Worm (Caenorhabditis elegans) whole organism, L2 larva: Measurements from ENCODE around the gene mig-6.

Experiments used
- C34F6.9 ChIP-seq: fragments of 150-350 bp; optimal IDR thresholded peaks from 2 replicates; lab custom pipeline; 2014; ENCODE audit warnings: missing biosample characterization, missing genetic modification characterization
- F13H6.1 ChIP-seq: sonication (generic microtip); optimal IDR thresholded peaks from 2 replicates; lab custom pipeline; 2016; ENCODE audit warnings: missing genetic modification characterization, missing compliant biosample characterization
- R02D3.7 ChIP-seq: fragments of 150-350 bp; optimal IDR thresholded peaks from 2 replicates; lab custom pipeline; 2014; ENCODE audit warnings: missing biosample characterization, missing genetic modification characterization
- Y55F3AM.14 ChIP-seq: fragments of 200-800 bp; sonication (Bioruptor generic); optimal IDR thresholded peaks from 2 replicates; lab custom pipeline; 2018; ENCODE audit warnings: mild to moderate bottlenecking, missing genetic modification characterization, missing compliant biosample characterization
- ZK546.5 ChIP-seq: sonication (generic microtip); optimal IDR thresholded peaks from 2 replicates; lab custom pipeline; 2017; ENCODE audit warnings: missing biosample characterization, missing genetic modification characterization
- alr-1 ChIP-seq: fragments of 150-350 bp; optimal IDR thresholded peaks from 2 replicates; lab custom pipeline; 2014; ENCODE audit warnings: missing biosample characterization, missing genetic modification characterization
- aly-2 ChIP-seq: fragments of 150-350 bp; optimal IDR thresholded peaks from 2 replicates; lab custom pipeline; 2014; ENCODE audit warnings: missing biosample characterization, missing genetic modification characterization
- ama-1 ChIP-seq: fragments of 150-350 bp; optimal IDR thresholded peaks from 2 replicates; lab custom pipeline; 2018; ENCODE audit warnings: inconsistent platforms
- blmp-1 ChIP-seq: sonication (generic microtip); optimal IDR thresholded peaks from 2 replicates; lab custom pipeline; 2017; ENCODE audit warnings: missing genetic modification characterization, mild to moderate bottlenecking, missing compliant biosample characterization, antibody characterized with exemption, moderate library complexity; ENCODE audit not compliant: insufficient read depth
- ceh-16 ChIP-seq: fragments of 150-350 bp; optimal IDR thresholded peaks from 2 replicates; lab custom pipeline; 2014; ENCODE audit warnings: missing biosample characterization, missing genetic modification characterization
- crh-2 ChIP-seq: sonication (generic microtip); optimal IDR thresholded peaks from 2 replicates; lab custom pipeline; 2017; ENCODE audit warnings: missing biosample characterization, missing genetic modification characterization
- egl-27 ChIP-seq: sonication (generic microtip); optimal IDR thresholded peaks from 3 replicates; lab custom pipeline; 2017; ENCODE audit warnings: missing biosample characterization, missing genetic modification reagents, missing genetic modification characterization
- elt-1 ChIP-seq: fragments of 150-350 bp; optimal IDR thresholded peaks from 2 replicates; lab custom pipeline; 2014; ENCODE audit warnings: missing biosample characterization, missing genetic modification characterization
- elt-3 ChIP-seq: sonication (generic microtip); optimal IDR thresholded peaks from 2 replicates; lab custom pipeline; 2017; ENCODE audit warnings: missing biosample characterization, missing genetic modification characterization
- fos-1 ChIP-seq: fragments of 150-350 bp; optimal IDR thresholded peaks from 2 replicates; lab custom pipeline; 2014; ENCODE audit warnings: missing biosample characterization, missing genetic modification characterization
- gmeb-1 ChIP-seq: fragments of 150-350 bp; optimal IDR thresholded peaks from 2 replicates; lab custom pipeline; 2014; ENCODE audit warnings: missing biosample characterization, missing genetic modification characterization
- lin-11 ChIP-seq: fragments of 150-350 bp; sonication (generic microtip); optimal IDR thresholded peaks from 2 replicates; lab custom pipeline; 2014; ENCODE audit warnings: missing biosample characterization, missing genetic modification characterization, inconsistent platforms, mixed read lengths
- lin-13 ChIP-seq: fragments of 150-350 bp; optimal IDR thresholded peaks from 2 replicates; lab custom pipeline; 2014; ENCODE audit warnings: missing biosample characterization, missing genetic modification reagents, missing genetic modification characterization
- lin-39 ChIP-seq: fragments of 150-350 bp; optimal IDR thresholded peaks from 2 replicates; lab custom pipeline; 2014; ENCODE audit warnings: missing biosample characterization, missing genetic modification reagents, missing genetic modification characterization
- lsy-2 ChIP-seq, 2 experiments: fragments of 150-350 bp in 1 of 2; sonication (generic microtip) in 1 of 2; optimal IDR thresholded peaks; 2 replicates each; lab custom pipeline; 2014 to 2017; ENCODE audit warnings: missing biosample characterization in 2 of 2, missing genetic modification characterization in 2 of 2
- mab-5 ChIP-seq: fragments of 150-350 bp; optimal IDR thresholded peaks from 2 replicates; lab custom pipeline; 2014; ENCODE audit warnings: missing biosample characterization, missing genetic modification characterization
- mbf-1 ChIP-seq: sonication (generic microtip); optimal IDR thresholded peaks from 2 replicates; lab custom pipeline; 2017; ENCODE audit warnings: missing biosample characterization, missing genetic modification characterization
- mdl-1 ChIP-seq, 2 experiments: fragments of 150-350 bp in 1 of 2; sonication (generic microtip) in 1 of 2; optimal IDR thresholded peaks; 2 replicates each; lab custom pipeline; 2017; ENCODE audit warnings: missing biosample characterization in 2 of 2, missing genetic modification characterization in 2 of 2
- nhr-10 ChIP-seq: sonication (generic microtip); optimal IDR thresholded peaks from 2 replicates; lab custom pipeline; 2017; ENCODE audit warnings: missing biosample characterization, missing genetic modification characterization
- nhr-11 ChIP-seq: fragments of 150-350 bp; optimal IDR thresholded peaks from 2 replicates; lab custom pipeline; 2014; ENCODE audit warnings: missing biosample characterization, missing genetic modification characterization
- nhr-12 ChIP-seq: fragments of 150-350 bp; optimal IDR thresholded peaks from 2 replicates; lab custom pipeline; 2014; ENCODE audit warnings: missing biosample characterization, missing genetic modification characterization
- nhr-129 ChIP-seq: fragments of 150-350 bp; optimal IDR thresholded peaks from 2 replicates; lab custom pipeline; 2014; ENCODE audit warnings: missing biosample characterization, missing genetic modification characterization
- nhr-23 ChIP-seq: fragments of 150-350 bp; optimal IDR thresholded peaks from 2 replicates; lab custom pipeline; 2014; ENCODE audit warnings: missing biosample characterization, missing genetic modification reagents, missing genetic modification characterization
- nhr-237 ChIP-seq: fragments of 150-350 bp; optimal IDR thresholded peaks from 2 replicates; lab custom pipeline; 2014; ENCODE audit warnings: missing biosample characterization, missing genetic modification characterization
- sem-4 ChIP-seq: fragments of 150-350 bp; optimal IDR thresholded peaks from 2 replicates; lab custom pipeline; 2014; ENCODE audit warnings: missing biosample characterization, missing genetic modification reagents, missing genetic modification characterization
- skn-1 ChIP-seq: sonication (generic microtip); optimal IDR thresholded peaks from 2 replicates; lab custom pipeline; 2017; ENCODE audit warnings: missing biosample characterization, missing genetic modification characterization
- snpc-4 ChIP-seq: fragments of 150-350 bp; optimal IDR thresholded peaks from 2 replicates; lab custom pipeline; 2014; ENCODE audit warnings: missing biosample characterization, missing genetic modification characterization
- unc-39 ChIP-seq: fragments of 150-350 bp; optimal IDR thresholded peaks from 2 replicates; lab custom pipeline; 2014; ENCODE audit warnings: missing biosample characterization, missing genetic modification characterization
- unc-62 ChIP-seq: fragments of 150-350 bp; optimal IDR thresholded peaks from 2 replicates; lab custom pipeline; 2014; ENCODE audit warnings: missing biosample characterization, missing genetic modification reagents, missing genetic modification characterization
- zag-1 ChIP-seq: fragments of 150-350 bp; optimal IDR thresholded peaks from 2 replicates; lab custom pipeline; 2014; ENCODE audit warnings: missing biosample characterization, missing genetic modification characterization
- ztf-1 ChIP-seq: fragments of 200-800 bp; sonication (Bioruptor generic); conservative IDR thresholded peaks from 2 replicates; pipeline ENCODE4 v1.3.6; 2022; ENCODE audit warnings: missing genetic modification characterization, missing compliant biosample characterization
- ztf-11 ChIP-seq: sonication (generic microtip); optimal IDR thresholded peaks from 2 replicates; lab custom pipeline; 2017; ENCODE audit warnings: missing biosample characterization, missing genetic modification characterization
- ztf-4 ChIP-seq: fragments of 150-350 bp; optimal IDR thresholded peaks from 2 replicates; lab custom pipeline; 2014; ENCODE audit warnings: missing biosample characterization, missing genetic modification characterization

The mig-6 gene

ce11 chrV:7839485-7839884 is 12.5 kb downstream of the mig-6 start, which contains the start of gene C37C3.12:
TSS of gene C37C3.12 (minus strand) at chrV:7839585.
- TF ChIP-seq zag-1 (tag; lab: Kevin White, UChicago) (no peak), skn-1 (tag; lab: Kevin White, UChicago) (no peak)

- TF ChIP-seq ZK546.5 (tag; lab: Kevin White, UChicago) (no peak), nhr-23 (no peak), fos-1 (tag; lab: Kevin White, UChicago) (no peak), C34F6.9 (tag; lab: Kevin White, UChicago) (no peak), snpc-4 (tag; lab: Kevin White, UChicago) (no peak), nhr-12 (tag; lab: Kevin White, UChicago) (no peak), gmeb-1 (tag; lab: Kevin White, UChicago) (no peak), Y55F3AM.14 (GFP tag; lab: Kevin White, UChicago) (no peak), sem-4 (no peak), ama-1 (lab: Kevin White, UChicago) (no peak), aly-2 (tag; lab: Kevin White, UChicago) (no peak), lsy-2 (tag; optimal IDR thresholded peaks at IDR 0.05; lab: Kevin White, UChicago) (no peak), egl-27 (tag; lab: Kevin White, UChicago) (no peak), unc-62 (GFP tag; lab: Kevin White, UChicago) (no peak), elt-1 (tag; lab: Kevin White, UChicago) (no peak), nhr-129 (tag; lab: Kevin White, UChicago) (no peak), lin-39 (no peak), ceh-16 (tag; lab: Kevin White, UChicago) (no peak)
- TF ChIP-seq, all 48 proteins: peak for 0
Measured at ce11 chrV:7842228-7842627, 15.2 kb downstream of the mig-6 start, which contains the start of gene grd-8. TSS of gene grd-8 (plus strand) at chrV:7842528.

- TF ChIP-seq nhr-10 (tag; lab: Kevin White, UChicago) (no peak), nhr-237 (tag; lab: Kevin White, UChicago) (no peak), ztf-1 (GFP tag; lab: Robert Waterston, UW) (no peak), nhr-129 (tag; lab: Kevin White, UChicago) (no peak), alr-1 (tag; lab: Kevin White, UChicago) (no peak), elt-3 (tag; lab: Kevin White, UChicago) (no peak), gmeb-1 (tag; lab: Kevin White, UChicago) (no peak), crh-2 (tag; lab: Kevin White, UChicago) (no peak), R02D3.7 (tag; lab: Kevin White, UChicago) (no peak), blmp-1 (no peak), ztf-4 (tag; lab: Kevin White, UChicago) (no peak), ZK546.5 (tag; lab: Kevin White, UChicago) (no peak), mbf-1 (tag; lab: Kevin White, UChicago) (no peak), nhr-11 (tag; lab: Kevin White, UChicago) (no peak), lin-11 (tag; lab: Kevin White, UChicago) (no peak), ceh-16 (tag; lab: Kevin White, UChicago) (no peak), Y55F3AM.14 (GFP tag; lab: Kevin White, UChicago) (no peak), ztf-11 (tag; lab: Kevin White, UChicago) (no peak), nhr-12 (tag; lab: Kevin White, UChicago) (no peak), mab-5 (tag; lab: Kevin White, UChicago) (no peak)
Measured at ce11 chrV:7847170-7847569, 20.2 kb downstream of the mig-6 start, which contains the start of gene memo-1. TSS of gene memo-1 (minus strand) at chrV:7847171.

ce11 chrV:7847687-7848086 is 20.7 kb downstream of the mig-6 start:
- TF ChIP-seq mbf-1 (tag; lab: Kevin White, UChicago), result no peak
- TF ChIP-seq F13H6.1, result no peak
- no peak for TF ChIP-seq lin-13
- TF ChIP-seq nhr-129 (tag; lab: Kevin White, UChicago), result no peak
- no peak for TF ChIP-seq unc-39
- TF ChIP-seq ZK546.5 (tag; lab: Kevin White, UChicago), result no peak
- no peak for TF ChIP-seq elt-1 (tag; lab: Kevin White, UChicago)
- TF ChIP-seq ztf-1 (GFP tag; lab: Robert Waterston, UW), result no peak
- no peak for TF ChIP-seq lin-11 (tag; lab: Kevin White, UChicago)
- no peak for TF ChIP-seq skn-1 (tag; lab: Kevin White, UChicago)
- TF ChIP-seq mdl-1 (tag; optimal IDR thresholded peaks at IDR 0.05; lab: Kevin White, UChicago), result no peak
- no peak for TF ChIP-seq ztf-4 (tag; lab: Kevin White, UChicago)
- TF ChIP-seq aly-2 (tag; lab: Kevin White, UChicago), result no peak
